Worm (Caenorhabditis elegans) whole organism, L3 larva: ENCODE data around the gene nhr-175.

Source experiments
- ZK546.5 ChIP-seq: sonication (generic microtip); optimal IDR thresholded peaks from 2 replicates; lab custom pipeline; 2017; ENCODE audit warnings: missing biosample characterization, missing genetic modification characterization
- aly-2 ChIP-seq: fragments of 150-350 bp; optimal IDR thresholded peaks from 2 replicates; lab custom pipeline; 2014; ENCODE audit warnings: missing biosample characterization, missing genetic modification characterization
- ceh-82 ChIP-seq: fragments of 150-350 bp; optimal IDR thresholded peaks from 2 replicates; lab custom pipeline; 2014; ENCODE audit warnings: missing biosample characterization, missing genetic modification characterization
- elt-1 ChIP-seq: fragments of 150-350 bp; optimal IDR thresholded peaks from 2 replicates; lab custom pipeline; 2014; ENCODE audit warnings: missing biosample characterization, missing genetic modification characterization
- eor-1 ChIP-seq, 2 experiments: fragments of 150-350 bp; optimal IDR thresholded peaks; 2 replicates each; lab custom pipeline; 2014 to 2018; ENCODE audit warnings: missing biosample characterization in 2 of 2, missing genetic modification characterization in 2 of 2
- fos-1 ChIP-seq: fragments of 150-350 bp; optimal IDR thresholded peaks from 2 replicates; lab custom pipeline; 2014; ENCODE audit warnings: missing biosample characterization, missing genetic modification characterization
- nhr-25 ChIP-seq: sonication (generic microtip); optimal IDR thresholded peaks from 2 replicates; lab custom pipeline; 2017; ENCODE audit warnings: missing biosample characterization, missing genetic modification characterization
- nhr-28 ChIP-seq: fragments of 150-350 bp; optimal IDR thresholded peaks from 2 replicates; lab custom pipeline; 2014; ENCODE audit warnings: missing biosample characterization, missing genetic modification characterization
- skn-1 ChIP-seq: fragments of 150-350 bp; optimal IDR thresholded peaks from 2 replicates; lab custom pipeline; 2014; ENCODE audit warnings: missing biosample characterization, missing genetic modification characterization
- unc-39 ChIP-seq: sonication (generic microtip); optimal IDR thresholded peaks from 4 replicates; lab custom pipeline; 2017; ENCODE audit warnings: missing biosample characterization, missing genetic modification characterization
- unc-62 ChIP-seq: fragments of 150-350 bp; sonication (generic microtip); optimal IDR thresholded peaks from 4 replicates; lab custom pipeline; 2014; ENCODE audit warnings: missing biosample characterization, missing genetic modification reagents, missing genetic modification characterization
- ztf-11 ChIP-seq: fragments of 150-350 bp; optimal IDR thresholded peaks from 2 replicates; lab custom pipeline; 2014; ENCODE audit warnings: missing biosample characterization, missing genetic modification characterization
- ztf-4 ChIP-seq: fragments of 150-350 bp; optimal IDR thresholded peaks from 2 replicates; lab custom pipeline; 2014; ENCODE audit warnings: missing biosample characterization, missing genetic modification characterization

- TF ChIP-seq elt-1 (tag; lab: Kevin White, UChicago) (no peak), fos-1 (tag; lab: Kevin White, UChicago) (no peak), aly-2 (no peak), ztf-11 (no peak), unc-39 (no peak), unc-62 (GFP tag; lab: Kevin White, UChicago) (no peak), nhr-28 (tag; lab: Kevin White, UChicago) (no peak), eor-1 (tag; optimal IDR thresholded peaks at IDR 0.05; lab: Kevin White, UChicago) (no peak), nhr-25 (tag; lab: Kevin White, UChicago) (peak; percentile 48), skn-1 (tag; lab: Kevin White, UChicago) (no peak), ceh-82 (tag; lab: Kevin White, UChicago) (no peak), ztf-4 (tag; lab: Kevin White, UChicago) (no peak), ZK546.5 (tag; lab: Kevin White, UChicago) (no peak)
Observed at ce11 chrV:13892457-13893375, 26.2 kb downstream of the nhr-175 start, which contains the start of gene sptl-3.
